Fruit fly (Drosophila melanogaster) whole organism, embryonic: ENCODE measurements around the gene Usp16-45.

Experiments
- Asciz ChIP-seq: fragments of 200-800 bp; sonication (Bioruptor generic); optimal IDR thresholded peaks from 2 replicates; lab custom pipeline; 2017; ENCODE audit warnings: missing biosample characterization, mild to moderate bottlenecking, missing genetic modification characterization, missing genetic modification reagents
- Atf-2 ChIP-seq: fragments of 200-800 bp; sonication (Bioruptor generic); optimal IDR thresholded peaks from 2 replicates; lab custom pipeline; 2016; ENCODE audit warnings: missing biosample characterization, missing genetic modification characterization
- CG10543 ChIP-seq: fragments of 200-800 bp; sonication (Bioruptor generic); optimal IDR thresholded peaks from 3 replicates; lab custom pipeline; 2017; ENCODE audit warnings: missing biosample characterization, mild to moderate bottlenecking, missing genetic modification characterization, moderate library complexity
- CG10959 ChIP-seq: fragments of 200-800 bp; sonication (Bioruptor generic); IDR thresholded peaks from 2 replicates; pipeline ENCODE4 v1.3.6; 2022; ENCODE audit warnings: missing biosample characterization, missing genetic modification characterization
- CG12236 ChIP-seq: fragments of 200-800 bp; sonication (Bioruptor generic); optimal IDR thresholded peaks from 2 replicates; lab custom pipeline; 2016; ENCODE audit warnings: missing biosample characterization, missing genetic modification characterization
- CG12659 ChIP-seq: fragments of 200-800 bp; sonication (Bioruptor generic); optimal IDR thresholded peaks from 3 replicates; lab custom pipeline; 2017; ENCODE audit warnings: mild to moderate bottlenecking, missing biosample characterization, missing genetic modification reagents, missing genetic modification characterization
- CG14441 ChIP-seq: fragments of 200-800 bp; sonication (Bioruptor generic); IDR thresholded peaks from 2 replicates; pipeline ENCODE4 v1.3.6; 2022; ENCODE audit warnings: missing biosample characterization, missing genetic modification characterization
- CG15479 ChIP-seq: fragments of 200-800 bp; sonication (Bioruptor generic); optimal IDR thresholded peaks from 3 replicates; lab custom pipeline; 2019; ENCODE audit warnings: missing biosample characterization, mild to moderate bottlenecking, missing genetic modification characterization, moderate library complexity
- CG17361 ChIP-seq: fragments of 200-800 bp; sonication (Bioruptor generic); IDR thresholded peaks from 3 replicates; pipeline ENCODE4 v1.3.6; 2022; ENCODE audit warnings: missing biosample characterization, missing genetic modification characterization
- CG17568 ChIP-seq: fragments of 200-800 bp; sonication (Bioruptor generic); optimal IDR thresholded peaks from 2 replicates; lab custom pipeline; 2018; ENCODE audit warnings: missing biosample characterization, mild to moderate bottlenecking, missing genetic modification characterization, moderate library complexity
- CG2678 ChIP-seq: fragments of 200-800 bp; sonication (Bioruptor generic); optimal IDR thresholded peaks from 3 replicates; lab custom pipeline; 2019; ENCODE audit warnings: missing biosample characterization, mild to moderate bottlenecking, missing genetic modification characterization, moderate library complexity
- CG30020 ChIP-seq: fragments of 200-800 bp; optimal IDR thresholded peaks from 2 replicates; lab custom pipeline; 2019; ENCODE audit warnings: missing biosample characterization, mild to moderate bottlenecking, missing genetic modification characterization, moderate library complexity
- CG3847 ChIP-seq: fragments of 200-800 bp; sonication (Bioruptor generic); IDR thresholded peaks from 2 replicates; pipeline ENCODE4 v1.3.6; 2022; ENCODE audit warnings: missing biosample characterization, missing genetic modification characterization
- CG4404 ChIP-seq: fragments of 200-800 bp; sonication (Bioruptor generic); IDR thresholded peaks from 2 replicates; pipeline ENCODE4 v1.3.6; 2022; ENCODE audit warnings: missing biosample characterization, missing genetic modification characterization
- CG5953 ChIP-seq: fragments of 200-800 bp; sonication (Bioruptor generic); IDR thresholded peaks from 2 replicates; pipeline ENCODE4 v1.3.6; 2022; ENCODE audit warnings: missing biosample characterization, missing genetic modification characterization
- CG6683 ChIP-seq: fragments of 200-800 bp; sonication (Bioruptor generic); optimal IDR thresholded peaks from 2 replicates; lab custom pipeline; 2017; ENCODE audit warnings: missing biosample characterization, mild to moderate bottlenecking, missing genetic modification characterization, missing genetic modification reagents
- CG7556 ChIP-seq: fragments of 200-800 bp; sonication (Bioruptor generic); optimal IDR thresholded peaks from 2 replicates; lab custom pipeline; 2017; ENCODE audit warnings: missing biosample characterization, mild to moderate bottlenecking, missing genetic modification characterization
- Dfd ChIP-seq, 2 experiments: fragments of >200 bp; optimal IDR thresholded peaks; 2 replicates each; lab custom pipeline; 2017; ENCODE audit warnings: missing biosample characterization in 2 of 2, missing genetic modification characterization in 2 of 2
- Dll ChIP-seq: fragments of 200-800 bp; sonication (Bioruptor generic); IDR thresholded peaks from 4 replicates; pipeline ENCODE4 v1.3.6; 2022; ENCODE audit warnings: missing biosample characterization, missing genetic modification characterization; ENCODE audit not compliant: partially characterized antibody
- E2f1 ChIP-seq: fragments of 200-800 bp; sonication (Bioruptor generic); IDR thresholded peaks from 2 replicates; pipeline ENCODE4 v1.3.6; 2022; ENCODE audit warnings: missing biosample characterization, missing genetic modification characterization
- ERR ChIP-seq: fragments of 200-800 bp; sonication (Bioruptor generic); optimal IDR thresholded peaks from 2 replicates; lab custom pipeline; 2016; ENCODE audit warnings: missing biosample characterization, missing genetic modification characterization
- Ets65A ChIP-seq: fragments of 200-800 bp; sonication (Bioruptor generic); peaks from one replicate; lab custom pipeline; 2016; ENCODE audit warnings: missing biosample characterization, missing genetic modification characterization
- Ets97D ChIP-seq: fragments of 200-800 bp; sonication (Bioruptor generic); optimal IDR thresholded peaks from 3 replicates; lab custom pipeline; 2016; ENCODE audit warnings: missing biosample characterization, missing genetic modification characterization
- Fer1 ChIP-seq: fragments of 200-800 bp; sonication (Bioruptor generic); optimal IDR thresholded peaks from 2 replicates; lab custom pipeline; 2017; ENCODE audit warnings: missing biosample characterization, mild to moderate bottlenecking, missing genetic modification characterization
- H15 ChIP-seq: fragments of 200-800 bp; sonication (Bioruptor generic); IDR thresholded peaks from 3 replicates; pipeline ENCODE4 v1.3.6; 2022; ENCODE audit warnings: missing biosample characterization, missing genetic modification characterization
- HLH54F ChIP-seq: fragments of 200-800 bp; sonication (Bioruptor generic); optimal IDR thresholded peaks from 3 replicates; lab custom pipeline; 2016; ENCODE audit warnings: missing biosample characterization, missing genetic modification characterization
- HmgD ChIP-seq: fragments of 200-800 bp; sonication (Bioruptor generic); optimal IDR thresholded peaks from 3 replicates; lab custom pipeline; 2016; ENCODE audit warnings: missing biosample characterization, missing genetic modification characterization
- Lim3 ChIP-seq: fragments of 200-800 bp; sonication (Bioruptor generic); IDR thresholded peaks from 2 replicates; pipeline ENCODE4 v1.3.6; 2022; ENCODE audit warnings: missing biosample characterization, missing genetic modification characterization
- NfI ChIP-seq: fragments of 200-800 bp; sonication (Bioruptor generic); optimal IDR thresholded peaks from 3 replicates; lab custom pipeline; 2018; ENCODE audit warnings: missing biosample characterization, mild to moderate bottlenecking, missing genetic modification characterization, moderate library complexity
- Poxn ChIP-seq: fragments of 200-800 bp; sonication (Bioruptor generic); IDR thresholded peaks from 2 replicates; pipeline ENCODE4 v1.3.6; 2022; ENCODE audit warnings: missing biosample characterization, missing genetic modification characterization
- Six4 ChIP-seq: fragments of 200-800 bp; sonication (Bioruptor generic); optimal IDR thresholded peaks from 2 replicates; lab custom pipeline; 2016; ENCODE audit warnings: missing biosample characterization, missing genetic modification characterization
- Tbp ChIP-seq: fragments of >200 bp; optimal IDR thresholded peaks from 2 replicates; lab custom pipeline; 2018; ENCODE audit warnings: missing biosample characterization, missing genetic modification characterization
- Vsx1 ChIP-seq: fragments of 200-800 bp; sonication (Bioruptor generic); optimal IDR thresholded peaks from 2 replicates; lab custom pipeline; 2017; ENCODE audit warnings: missing biosample characterization, mild to moderate bottlenecking, missing genetic modification characterization, missing genetic modification reagents
- amos ChIP-seq: fragments of 200-800 bp; sonication (Bioruptor generic); IDR thresholded peaks from 2 replicates; pipeline ENCODE4 v1.3.6; 2022; ENCODE audit warnings: missing biosample characterization, missing genetic modification characterization; ENCODE audit not compliant: partially characterized antibody
- ase ChIP-seq: fragments of 200-800 bp; sonication (Bioruptor generic); IDR thresholded peaks from 3 replicates; pipeline ENCODE4 v1.3.6; 2022; ENCODE audit warnings: missing biosample characterization, missing genetic modification characterization
- bab2 ChIP-seq: fragments of 200-800 bp; sonication (Bioruptor generic); optimal IDR thresholded peaks from 2 replicates; lab custom pipeline; 2016; ENCODE audit warnings: missing biosample characterization, missing genetic modification characterization
- br ChIP-seq: fragments of >200 bp; optimal IDR thresholded peaks from 2 replicates; lab custom pipeline; 2017
- caup ChIP-seq: fragments of 200-800 bp; sonication (Bioruptor generic); optimal IDR thresholded peaks from 3 replicates; lab custom pipeline; 2017; ENCODE audit warnings: missing biosample characterization, mild to moderate bottlenecking, missing genetic modification characterization, moderate library complexity; ENCODE audit not compliant: severe bottlenecking
- hb ChIP-seq: fragments of 200-800 bp; sonication (Bioruptor generic); IDR thresholded peaks from 3 replicates; pipeline ENCODE4 v1.3.6; 2022; ENCODE audit warnings: missing biosample characterization, missing genetic modification characterization; ENCODE audit not compliant: partially characterized antibody
- kah ChIP-seq: fragments of 200-800 bp; sonication (Bioruptor generic); optimal IDR thresholded peaks from 2 replicates; lab custom pipeline; 2018; ENCODE audit warnings: missing biosample characterization, mild to moderate bottlenecking, missing genetic modification characterization
- kni ChIP-seq: fragments of 200-800 bp; sonication (Bioruptor generic); optimal IDR thresholded peaks from 3 replicates; lab custom pipeline; 2017; ENCODE audit warnings: mild to moderate bottlenecking, missing biosample characterization, missing genetic modification reagents, missing genetic modification characterization
- knrl ChIP-seq: fragments of 200-800 bp; sonication (Bioruptor generic); IDR thresholded peaks from 3 replicates; pipeline ENCODE4 v1.3.6; 2022; ENCODE audit warnings: missing biosample characterization, missing genetic modification characterization; ENCODE audit not compliant: partially characterized antibody
- lov ChIP-seq, 2 experiments: fragments of 200-800 bp in 1 of 2; fragments of >200 bp in 1 of 2; sonication (Bioruptor generic) in 1 of 2; IDR thresholded peaks in 1 of 2; optimal IDR thresholded peaks in 1 of 2; 2 replicates in 1 of 2; 3 replicates in 1 of 2; pipeline versions ENCODE4 v1.3.6 to Lab custom; 2017 to 2022; ENCODE audit warnings: missing biosample characterization in 1 of 2, missing genetic modification characterization in 1 of 2
- oc ChIP-seq: fragments of 200-800 bp; sonication (Bioruptor generic); optimal IDR thresholded peaks from 2 replicates; lab custom pipeline; 2018; ENCODE audit warnings: missing biosample characterization, mild to moderate bottlenecking, missing genetic modification characterization, moderate library complexity
- onecut ChIP-seq: fragments of 200-800 bp; sonication (Bioruptor generic); IDR thresholded peaks from 2 replicates; pipeline ENCODE4 v1.3.6; 2022; ENCODE audit warnings: missing biosample characterization, missing genetic modification characterization
- repo ChIP-seq: fragments of 200-800 bp; sonication (Bioruptor generic); optimal IDR thresholded peaks from 2 replicates; lab custom pipeline; 2016; ENCODE audit warnings: missing biosample characterization, missing genetic modification characterization
- sisA ChIP-seq: fragments of 200-800 bp; sonication (Bioruptor generic); IDR thresholded peaks from 2 replicates; pipeline ENCODE4 v1.3.6; 2022; ENCODE audit warnings: missing biosample characterization, missing genetic modification characterization
- tll ChIP-seq, 2 experiments: fragments of 200-800 bp in 1 of 2; fragments of >200 bp in 1 of 2; sonication (Bioruptor generic) in 1 of 2; optimal IDR thresholded peaks; 2 replicates each; lab custom pipeline; 2017 to 2019; ENCODE audit warnings: missing biosample characterization in 2 of 2, missing genetic modification characterization in 2 of 2, mild to moderate bottlenecking in 1 of 2, moderate library complexity in 1 of 2

Usp16-45 gene

dm6 chrX:5419045-5419901 is 2.1 kb upstream of the Usp16-45 start (continued):
- TF ChIP-seq kah (GFP tag; lab: Kevin White, UChicago) (peak; percentile 46), CG2678 (tag; lab: Kevin White, UChicago) (peak; percentile 86), sisA (peak; percentile 84), Ets97D (GFP tag; lab: Kevin White, UChicago) (peak; percentile 27), amos (GFP tag; lab: Robert Waterston, UW) (no peak), CG10959 (GFP tag; lab: Robert Waterston, UW) (peak; percentile 26; the same call in 1 of the 2 replicates), E2f1 (GFP tag; lab: Robert Waterston, UW) (peak; percentile 84), CG10543 (peak; percentile 63), NfI (GFP tag; lab: Kevin White, UChicago) (peak; percentile 77), CG14441 (peak; percentile 89), Dll (no peak), ERR (peak; percentile 11), Fer1 (peak; percentile 78), H15 (GFP tag; lab: Robert Waterston, UW) (peak; percentile 75; the same call in 2 of the 3 replicates), lov (optimal IDR thresholded peaks at IDR 0.05; lab: Kevin White, UChicago) (no peak), lov (GFP tag; IDR thresholded peaks at IDR 0.05; lab: Robert Waterston, UW) (0 out of 3 replicates have a peak, but pooled peaks have one; percentile 68), br (no peak), Vsx1 (GFP tag; lab: Kevin White, UChicago) (peak; percentile 44), Lim3 (peak; percentile 31; the same call in 1 of the 2 replicates), repo (peak; percentile 50), CG3847 (GFP tag; lab: Robert Waterston, UW) (peak; percentile 72), CG17361 (GFP tag; lab: Robert Waterston, UW) (peak; percentile 67), hb (GFP tag; lab: Robert Waterston, UW) (no peak), CG5953 (GFP tag; lab: Robert Waterston, UW) (peak; percentile 76), kni (peak; percentile 30), caup (GFP tag; lab: Kevin White, UChicago) (peak; percentile 82), CG7556 (GFP tag; lab: Kevin White, UChicago) (peak; percentile 79), Six4 (GFP tag; lab: Kevin White, UChicago) (peak; percentile 53), CG30020 (tag; lab: Kevin White, UChicago) (no peak), onecut (GFP tag; lab: Robert Waterston, UW) (peak; percentile 71), Atf-2 (peak; percentile 55), HLH54F (peak; percentile 61), Ets65A (GFP tag; lab: Kevin White, UChicago) (peak; percentile 90), Poxn (GFP tag; lab: Robert Waterston, UW) (0 out of 2 replicates have a peak, but pooled peaks have one; percentile 17), CG12659 (peak; percentile 77), Dfd (GFP tag; optimal IDR thresholded peaks at IDR 0.05; lab: Kevin White, UChicago) (no peak), Asciz (GFP tag; lab: Kevin White, UChicago) (peak; percentile 60), CG6683 (peak; percentile 52), oc (tag; lab: Kevin White, UChicago) (peak; percentile 68), knrl (GFP tag; lab: Robert Waterston, UW) (no peak), CG12236 (GFP tag; lab: Kevin White, UChicago) (peak; percentile 32), CG4404 (peak; percentile 26; the same call in 1 of the 2 replicates), ase (GFP tag; lab: Robert Waterston, UW) (peak; percentile 82), Tbp (no peak), bab2 (GFP tag; lab: Kevin White, UChicago) (peak; percentile 65), CG15479 (no peak), tll (GFP tag; optimal IDR thresholded peaks at IDR 0.05; lab: Kevin White, UChicago) (no peak), CG17568 (peak; percentile 48), HmgD (GFP tag; lab: Kevin White, UChicago) (peak; percentile 34)
